Fruit fly (Drosophila melanogaster) whole organism, adult: ENCODE measurements around the gene Arpc5.

Experiments used
- CG11617 ChIP-seq: fragments of 200-800 bp; sonication (Bioruptor generic); optimal IDR thresholded peaks from 2 replicates; lab custom pipeline; 2017; ENCODE audit warnings: mild to moderate bottlenecking, missing biosample characterization, missing genetic modification reagents, missing genetic modification characterization
- CG12768 ChIP-seq: fragments of 200-800 bp; sonication (Bioruptor generic); optimal IDR thresholded peaks from 2 replicates; lab custom pipeline; 2017; ENCODE audit warnings: missing biosample characterization, missing genetic modification characterization, mild to moderate bottlenecking, moderate library complexity, missing genetic modification reagents
- CG14711 ChIP-seq: fragments of 200-800 bp; sonication (Bioruptor generic); optimal IDR thresholded peaks from 2 replicates; lab custom pipeline; 2018; ENCODE audit warnings: missing biosample characterization, mild to moderate bottlenecking, missing genetic modification characterization, moderate library complexity
- CG1620 ChIP-seq: fragments of 200-800 bp; sonication (Bioruptor generic); optimal IDR thresholded peaks from 2 replicates; lab custom pipeline; 2016; ENCODE audit warnings: missing biosample characterization, missing genetic modification characterization
- CG33017 ChIP-seq: fragments of 200-800 bp; sonication (Bioruptor generic); optimal IDR thresholded peaks from 2 replicates; lab custom pipeline; 2018; ENCODE audit warnings: missing biosample characterization, mild to moderate bottlenecking, missing genetic modification characterization, moderate library complexity
- CG5204 ChIP-seq: fragments of 200-800 bp; sonication (Bioruptor generic); optimal IDR thresholded peaks from 2 replicates; lab custom pipeline; 2016; ENCODE audit warnings: missing biosample characterization, missing genetic modification characterization
- Clk ChIP-seq: fragments of 200-800 bp; sonication (Bioruptor generic); optimal IDR thresholded peaks from 2 replicates; lab custom pipeline; 2017; ENCODE audit warnings: missing biosample characterization, missing genetic modification characterization
- Hr96 ChIP-seq: fragments of 200-800 bp; sonication (Bioruptor generic); optimal IDR thresholded peaks from 2 replicates; lab custom pipeline; 2016; ENCODE audit warnings: missing biosample characterization, missing genetic modification characterization
- Mnt ChIP-seq: fragments of 200-800 bp; sonication (Bioruptor generic); optimal IDR thresholded peaks from 2 replicates; lab custom pipeline; 2016; ENCODE audit warnings: missing biosample characterization, mild to moderate bottlenecking, missing genetic modification characterization
- bab1 ChIP-seq: fragments of 200-800 bp; sonication (Bioruptor generic); optimal IDR thresholded peaks from 3 replicates; lab custom pipeline; 2019; ENCODE audit warnings: missing biosample characterization, mild to moderate bottlenecking, missing genetic modification characterization, moderate library complexity
- pad ChIP-seq: fragments of 200-800 bp; sonication (Bioruptor generic); optimal IDR thresholded peaks from 3 replicates; lab custom pipeline; 2017; ENCODE audit warnings: missing biosample characterization, missing genetic modification characterization, mild to moderate bottlenecking, moderate library complexity, missing genetic modification reagents
- tj ChIP-seq: fragments of 200-800 bp; sonication (Bioruptor generic); optimal IDR thresholded peaks from 3 replicates; lab custom pipeline; 2017; ENCODE audit warnings: missing biosample characterization, mild to moderate bottlenecking, missing genetic modification characterization, moderate library complexity
- toe ChIP-seq: fragments of 200-800 bp; sonication (Bioruptor generic); optimal IDR thresholded peaks from 2 replicates; lab custom pipeline; 2016; ENCODE audit warnings: missing biosample characterization, missing genetic modification characterization

DNA sequence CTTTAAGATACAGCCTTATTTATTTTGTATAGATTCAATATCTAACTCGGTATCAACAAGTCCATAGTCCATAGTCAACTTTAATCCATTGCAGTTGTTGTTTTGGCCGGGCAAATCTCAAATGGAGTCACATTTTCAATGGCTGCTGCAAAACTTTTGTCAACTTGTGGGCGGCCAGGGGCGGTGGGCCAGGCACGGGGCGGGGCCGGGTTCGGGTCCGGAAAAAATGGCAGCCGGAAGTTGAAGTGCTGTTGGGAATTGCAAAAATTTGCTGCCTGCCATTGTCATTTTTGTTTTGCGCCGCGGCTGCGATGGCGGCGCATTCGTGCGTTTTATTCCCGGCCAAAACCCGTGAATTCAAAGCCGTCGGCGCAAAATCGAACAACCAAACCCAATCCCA, 43.9 kb downstream of the Arpc5 start:
- TF ChIP-seq Mnt (GFP tag; lab: Kevin White, UChicago) (no peak), CG12768 (GFP tag; lab: Kevin White, UChicago) (no peak), pad (GFP tag; lab: Kevin White, UChicago) (no peak), Hr96 (GFP tag; lab: Kevin White, UChicago) (no peak), CG11617 (GFP tag; lab: Kevin White, UChicago) (no peak), CG1620 (GFP tag; lab: Kevin White, UChicago) (no peak), bab1 (GFP tag; lab: Kevin White, UChicago) (no peak), toe (GFP tag; lab: Kevin White, UChicago) (no peak), Clk (GFP tag; lab: Kevin White, UChicago) (no peak), tj (GFP tag; lab: Kevin White, UChicago) (no peak), CG33017 (tag; lab: Kevin White, UChicago) (no peak), CG5204 (GFP tag; lab: Kevin White, UChicago) (no peak), CG14711 (tag; lab: Kevin White, UChicago) (no peak)
